Fruit fly (Drosophila melanogaster) whole organism, prepupa: ENCODE measurements around the gene FER.

Experiments
- CG10669 ChIP-seq: fragments of 200-800 bp; sonication (Bioruptor generic); optimal IDR thresholded peaks from 3 replicates; lab custom pipeline; 2018; ENCODE audit warnings: missing biosample characterization, mild to moderate bottlenecking, missing genetic modification characterization, moderate library complexity
- CG11762 ChIP-seq: fragments of 200-800 bp; sonication (Bioruptor generic); optimal IDR thresholded peaks from 3 replicates; lab custom pipeline; 2016; ENCODE audit warnings: missing biosample characterization, missing genetic modification characterization; ENCODE audit not compliant: insufficient read depth
- CG15336 ChIP-seq: fragments of 200-800 bp; sonication (Bioruptor generic); IDR thresholded peaks from 2 replicates; pipeline ENCODE4 v1.3.6; 2022; ENCODE audit warnings: missing biosample characterization, missing genetic modification characterization
- CG4318 ChIP-seq: fragments of 200-800 bp; sonication (Bioruptor generic); optimal IDR thresholded peaks from 3 replicates; lab custom pipeline; 2017; ENCODE audit warnings: missing biosample characterization, mild to moderate bottlenecking, missing genetic modification characterization
- CG6163 ChIP-seq: fragments of 200-800 bp; sonication (Bioruptor generic); IDR thresholded peaks from 3 replicates; pipeline ENCODE4 v1.3.6; 2022; ENCODE audit warnings: missing biosample characterization, missing genetic modification characterization
- CG6792 ChIP-seq: fragments of 200-800 bp; sonication (Bioruptor generic); optimal IDR thresholded peaks from 3 replicates; lab custom pipeline; 2016; ENCODE audit warnings: missing biosample characterization, missing genetic modification characterization
- CG7368 ChIP-seq: fragments of 200-800 bp; sonication (Bioruptor generic); optimal IDR thresholded peaks from 3 replicates; lab custom pipeline; 2016; ENCODE audit warnings: missing biosample characterization, missing genetic modification characterization
- CG8119 ChIP-seq: fragments of 200-800 bp; sonication (Bioruptor generic); IDR thresholded peaks from 3 replicates; pipeline ENCODE4 v1.3.6; 2022; ENCODE audit warnings: missing biosample characterization, missing genetic modification characterization
- CG8632 ChIP-seq: fragments of 200-800 bp; sonication (Bioruptor generic); optimal IDR thresholded peaks from 3 replicates; lab custom pipeline; 2016; ENCODE audit warnings: missing biosample characterization, missing genetic modification characterization
- Eip75B ChIP-seq: fragments of 200-800 bp; sonication (Bioruptor generic); optimal IDR thresholded peaks from 3 replicates; lab custom pipeline; 2016; ENCODE audit warnings: missing biosample characterization, missing genetic modification characterization
- Eip78C ChIP-seq: fragments of 200-800 bp; sonication (Bioruptor generic); peaks from one replicate; lab custom pipeline; 2016; ENCODE audit warnings: missing biosample characterization, missing genetic modification characterization
- Eip93F ChIP-seq: fragments of 200-800 bp; sonication (Bioruptor generic); optimal IDR thresholded peaks from 2 replicates; lab custom pipeline; 2016; ENCODE audit warnings: missing biosample characterization, mild to moderate bottlenecking, missing genetic modification characterization
- Ets21C ChIP-seq: fragments of 200-800 bp; sonication (Bioruptor generic); optimal IDR thresholded peaks from 3 replicates; lab custom pipeline; 2016; ENCODE audit warnings: missing biosample characterization, missing genetic modification characterization
- Gug ChIP-seq: fragments of 200-800 bp; sonication (Bioruptor generic); IDR thresholded peaks from 2 replicates; pipeline ENCODE4 v1.3.6; 2022; ENCODE audit warnings: missing biosample characterization, missing genetic modification characterization
- Hr38 ChIP-seq: sonication (Bioruptor generic); optimal IDR thresholded peaks from 2 replicates; lab custom pipeline; 2016; ENCODE audit warnings: missing biosample characterization, missing genetic modification characterization
- Hr39 ChIP-seq: fragments of 200-800 bp; sonication (Bioruptor generic); optimal IDR thresholded peaks from 2 replicates; lab custom pipeline; 2016; ENCODE audit warnings: missing biosample characterization, missing genetic modification characterization
- Met ChIP-seq: fragments of 200-800 bp; sonication (Bioruptor generic); optimal IDR thresholded peaks from 3 replicates; lab custom pipeline; 2016; ENCODE audit warnings: missing biosample characterization, missing genetic modification characterization
- OdsH ChIP-seq: fragments of 200-800 bp; sonication (Bioruptor generic); optimal IDR thresholded peaks from 3 replicates; lab custom pipeline; 2016; ENCODE audit warnings: missing biosample characterization, missing genetic modification characterization
- Smox ChIP-seq: fragments of 200-800 bp; sonication (Bioruptor generic); optimal IDR thresholded peaks from 3 replicates; lab custom pipeline; 2016; ENCODE audit warnings: missing biosample characterization, missing genetic modification characterization
- Sox102F ChIP-seq: fragments of 200-800 bp; sonication (Bioruptor generic); optimal IDR thresholded peaks from 2 replicates; lab custom pipeline; 2016; ENCODE audit warnings: missing biosample characterization, mild to moderate bottlenecking, missing genetic modification characterization
- Sox14 ChIP-seq: fragments of 200-800 bp; sonication (Bioruptor generic); optimal IDR thresholded peaks from 3 replicates; lab custom pipeline; 2016; ENCODE audit warnings: missing biosample characterization, missing genetic modification characterization
- cyc ChIP-seq: fragments of 200-800 bp; sonication (Bioruptor generic); optimal IDR thresholded peaks from 3 replicates; lab custom pipeline; 2016; ENCODE audit warnings: missing biosample characterization, missing genetic modification characterization
- dac ChIP-seq: fragments of 200-800 bp; sonication (Bioruptor generic); optimal IDR thresholded peaks from 2 replicates; lab custom pipeline; 2017; ENCODE audit warnings: missing biosample characterization, mild to moderate bottlenecking, missing genetic modification characterization
- eg ChIP-seq: fragments of 200-800 bp; sonication (Bioruptor generic); IDR thresholded peaks from 3 replicates; pipeline ENCODE4 v1.3.6; 2022; ENCODE audit warnings: missing biosample characterization, missing genetic modification characterization
- esn ChIP-seq: fragments of 200-800 bp; sonication (Bioruptor generic); optimal IDR thresholded peaks from 2 replicates; lab custom pipeline; 2016; ENCODE audit warnings: missing biosample characterization, mild to moderate bottlenecking, missing genetic modification characterization, moderate library complexity
- fd59A ChIP-seq: fragments of 200-800 bp; sonication (Bioruptor generic); optimal IDR thresholded peaks from 2 replicates; lab custom pipeline; 2017; ENCODE audit warnings: missing biosample characterization, mild to moderate bottlenecking, missing genetic modification characterization, missing genetic modification reagents
- fd85E ChIP-seq: fragments of 200-800 bp; sonication (Bioruptor generic); optimal IDR thresholded peaks from 3 replicates; lab custom pipeline; 2016; ENCODE audit warnings: missing biosample characterization, missing genetic modification characterization
- fkh ChIP-seq: fragments of 200-800 bp; sonication (Bioruptor generic); optimal IDR thresholded peaks from 3 replicates; lab custom pipeline; 2017; ENCODE audit warnings: missing biosample characterization, mild to moderate bottlenecking, missing genetic modification characterization, moderate library complexity
- spab ChIP-seq: fragments of 200-800 bp; sonication (Bioruptor generic); optimal IDR thresholded peaks from 2 replicates; lab custom pipeline; 2017; ENCODE audit warnings: missing biosample characterization, mild to moderate bottlenecking, missing genetic modification characterization, missing genetic modification reagents
- ss ChIP-seq, 2 experiments: fragments of 200-800 bp; sonication (Bioruptor generic); optimal IDR thresholded peaks; 2 replicates in 1 of 2; 3 replicates in 1 of 2; lab custom pipeline; 2017 to 2018; ENCODE audit warnings: mild to moderate bottlenecking in 2 of 2, missing biosample characterization in 2 of 2, missing genetic modification characterization in 2 of 2, moderate library complexity in 1 of 2
- vri ChIP-seq: fragments of 200-800 bp; sonication (Bioruptor generic); optimal IDR thresholded peaks from 3 replicates; lab custom pipeline; 2016; ENCODE audit warnings: missing biosample characterization, mild to moderate bottlenecking, missing genetic modification characterization

Gene FER

DNA sequence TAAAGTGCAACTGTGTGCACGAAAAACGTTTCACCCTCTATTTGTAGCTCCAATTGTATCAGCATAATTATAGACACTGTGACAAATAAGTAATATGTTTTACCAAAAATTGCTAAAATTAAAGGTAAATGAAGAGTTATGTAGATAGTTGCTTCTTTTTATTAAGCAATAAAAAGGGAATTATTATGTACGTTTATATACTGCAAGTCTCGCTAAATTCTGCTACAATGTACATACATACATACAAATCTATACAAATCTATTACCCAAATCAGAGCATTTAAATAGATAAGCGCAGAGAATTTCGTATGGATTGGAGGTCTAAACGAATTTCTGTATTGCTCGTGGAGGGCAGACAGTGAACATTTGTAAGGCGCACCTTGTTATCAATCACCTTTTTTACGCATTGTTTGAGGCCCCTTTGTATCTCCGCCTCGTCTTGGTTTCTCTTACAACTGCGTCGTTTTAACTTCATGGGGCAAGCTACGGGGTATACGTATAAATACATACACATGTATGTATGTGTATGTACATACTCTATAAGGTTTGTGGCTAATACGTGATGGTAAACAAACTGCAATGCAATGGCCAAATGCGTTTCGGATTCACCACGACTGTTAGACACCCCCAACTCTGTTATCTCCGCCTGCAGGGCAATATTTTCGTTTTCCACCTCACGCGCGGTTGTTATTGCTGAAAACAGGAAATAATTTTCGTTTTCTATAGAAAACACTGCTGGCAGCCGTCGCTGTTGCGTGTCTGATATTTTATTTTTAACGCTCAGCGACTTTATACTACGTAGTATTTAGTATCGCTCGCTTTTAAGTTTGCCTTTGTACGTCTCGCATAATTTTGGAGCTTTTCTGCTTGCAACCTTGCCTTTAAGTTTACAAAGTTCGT, 54.9 kb downstream of the FER start (continued):
- TF ChIP-seq CG4318: peak; percentile 76
- TF ChIP-seq fd85E (GFP tag; lab: Kevin White, UChicago): peak; percentile 12
- peak; percentile 80 for TF ChIP-seq OdsH (GFP tag; lab: Kevin White, UChicago)
- TF ChIP-seq Ets21C (GFP tag; lab: Kevin White, UChicago): peak; percentile 56
- TF ChIP-seq dac (GFP tag; lab: Kevin White, UChicago): peak; percentile 24
- peak; percentile 57 for TF ChIP-seq Gug
- peak; percentile 65 for TF ChIP-seq spab (GFP tag; lab: Kevin White, UChicago)
- TF ChIP-seq CG8632 (GFP tag; lab: Kevin White, UChicago): peak; percentile 69
- peak; percentile 76 for TF ChIP-seq CG11762 (GFP tag; lab: Kevin White, UChicago)
- peak; percentile 87 for TF ChIP-seq CG15336 (GFP tag; lab: Robert Waterston, UW)

DNA sequence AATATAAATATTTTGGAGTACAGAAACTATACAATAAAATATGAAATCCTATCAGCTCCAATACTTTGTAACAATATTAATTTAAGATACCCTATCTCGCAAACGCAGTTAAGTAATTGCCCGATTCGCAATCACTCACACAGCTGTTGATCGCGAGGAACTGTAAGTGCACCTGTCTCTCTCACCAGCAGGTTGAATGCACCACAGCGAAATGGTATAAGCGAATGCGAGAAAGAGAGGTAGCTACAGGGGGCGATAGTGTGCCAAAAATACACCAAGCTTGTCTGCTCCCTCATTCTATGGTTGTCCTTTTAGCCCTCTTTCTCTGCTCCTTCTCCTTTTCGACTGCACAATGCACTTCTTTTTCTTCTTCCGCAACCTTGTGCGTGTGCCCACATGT, 55.6 kb downstream of the FER start:
- TF ChIP-seq Sox14: no peak
- TF ChIP-seq spab (GFP tag; lab: Kevin White, UChicago): no peak
- no peak for TF ChIP-seq Eip75B
- no peak for TF ChIP-seq CG7368 (GFP tag; lab: Kevin White, UChicago)
- TF ChIP-seq vri (GFP tag; lab: Kevin White, UChicago): peak; percentile 91
- no peak for TF ChIP-seq cyc (GFP tag; lab: Kevin White, UChicago)
- TF ChIP-seq CG8632 (GFP tag; lab: Kevin White, UChicago): no peak
- TF ChIP-seq ss (GFP tag; optimal IDR thresholded peaks at IDR 0.05; lab: Kevin White, UChicago): peak in 1 of 2 experiments; percentile 48

DNA sequence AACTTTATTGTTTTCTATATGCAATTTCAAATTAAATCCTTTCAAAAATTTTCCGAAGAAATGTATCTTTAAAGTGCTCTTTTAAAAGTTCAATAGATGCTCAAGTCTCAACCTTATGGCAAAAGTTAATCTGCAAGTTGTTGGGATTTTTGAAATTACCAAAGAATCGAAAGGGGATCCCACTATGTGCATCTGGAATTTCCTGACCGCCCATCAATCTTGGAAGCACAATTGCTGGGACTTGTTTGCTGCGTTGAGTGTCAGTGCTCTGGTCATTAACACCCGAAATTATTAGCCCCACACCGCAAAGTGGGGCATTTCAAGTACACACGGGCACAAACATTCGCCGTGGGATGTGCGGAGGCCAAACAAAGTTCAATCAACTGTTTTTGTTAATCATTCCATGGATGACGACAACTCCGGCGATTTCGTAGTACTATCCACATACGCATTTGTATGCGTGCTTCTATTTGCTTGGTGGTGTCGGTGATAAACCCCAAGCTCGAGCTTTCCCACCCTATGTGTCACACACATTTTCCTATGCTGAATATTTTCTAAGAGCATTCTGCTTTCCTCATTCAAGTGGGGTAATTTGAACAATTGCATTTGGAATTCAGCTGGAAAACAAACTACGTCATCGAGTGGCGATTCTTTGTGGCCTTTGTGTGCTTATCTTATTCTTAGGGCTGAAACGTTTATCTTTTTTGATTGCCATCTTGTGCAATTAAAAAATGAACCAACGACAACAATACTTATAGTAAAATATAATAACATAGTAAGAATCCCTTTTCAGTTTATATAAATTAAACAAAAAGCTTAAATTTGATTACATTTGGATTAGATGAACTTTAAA, 56.7 kb downstream of the FER start:
- TF ChIP-seq vri (GFP tag; lab: Kevin White, UChicago) (peak; percentile 58), fd85E (GFP tag; lab: Kevin White, UChicago) (no peak), CG10669 (GFP tag; lab: Kevin White, UChicago) (no peak), CG6792 (GFP tag; lab: Kevin White, UChicago) (no peak), CG6163 (GFP tag; lab: Robert Waterston, UW) (no peak), Eip78C (GFP tag; lab: Kevin White, UChicago) (peak; percentile 67), Hr38 (no peak), Sox102F (no peak), Ets21C (GFP tag; lab: Kevin White, UChicago) (no peak), fd59A (GFP tag; lab: Kevin White, UChicago) (no peak), fkh (GFP tag; lab: Kevin White, UChicago) (peak; percentile 74), CG8119 (no peak)

DNA sequence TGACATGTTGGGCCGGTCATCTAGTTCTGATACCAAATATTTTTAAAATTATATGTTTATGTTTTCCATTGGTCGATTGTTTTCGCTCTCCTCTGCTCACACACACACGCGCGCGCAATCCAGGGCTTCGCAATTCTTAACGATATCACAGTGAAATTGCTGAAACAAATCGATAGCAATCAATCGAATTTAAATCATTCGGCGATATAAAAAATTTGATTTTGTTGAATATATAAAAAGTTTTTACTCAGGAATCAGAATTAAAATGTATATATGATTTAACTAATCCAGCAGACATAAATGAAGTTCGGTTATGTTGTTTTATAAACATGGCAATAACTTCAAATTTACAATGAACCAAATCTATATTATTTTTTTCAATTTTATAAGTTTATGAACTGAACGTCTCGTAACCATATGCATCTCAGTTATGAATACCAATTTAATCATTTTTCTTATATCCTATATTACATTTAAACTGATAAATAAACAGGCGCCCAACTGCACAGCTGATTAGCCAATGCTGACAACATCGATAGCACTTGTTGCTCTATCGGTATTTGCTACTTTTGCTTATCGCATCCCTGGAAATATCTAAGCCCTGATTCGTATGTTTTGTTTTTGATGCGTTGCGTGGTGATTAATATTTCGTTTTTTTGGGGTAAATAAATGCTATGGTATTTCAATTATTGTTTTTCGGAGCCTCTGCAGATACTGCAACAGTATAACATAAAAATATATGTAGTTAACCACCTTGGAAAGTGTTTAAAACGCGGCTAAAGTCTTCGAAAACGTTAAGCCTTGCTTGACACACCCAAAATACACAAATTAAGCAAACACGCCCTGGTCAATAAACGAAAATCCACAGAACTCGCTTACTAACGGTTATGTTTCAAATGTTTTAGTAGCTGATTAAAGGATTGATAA, 59.5 kb downstream of the FER start, which contains the start of the genes Aduk and pasi2:
Aduk (minus strand) TSS at position 123 of the 927 bp plus-strand sequence.
pasi2 (plus strand) TSS at position 579 of the 927 bp plus-strand sequence.
- TF ChIP-seq eg: no peak
- no peak for TF ChIP-seq Smox (GFP tag; lab: Kevin White, UChicago)
- TF ChIP-seq esn (GFP tag; lab: Kevin White, UChicago): peak; percentile 21
- peak; percentile 36 for TF ChIP-seq Eip93F (GFP tag; lab: Kevin White, UChicago)
- peak; percentile 63 for TF ChIP-seq Eip78C (GFP tag; lab: Kevin White, UChicago)
- no peak for TF ChIP-seq Hr39
- no peak for TF ChIP-seq cyc (GFP tag; lab: Kevin White, UChicago)
- TF ChIP-seq Sox14: peak; percentile 19
- TF ChIP-seq vri (GFP tag; lab: Kevin White, UChicago): no peak
- TF ChIP-seq fkh (GFP tag; lab: Kevin White, UChicago): peak; percentile 82
- peak; percentile 20 for TF ChIP-seq Met
- TF ChIP-seq, all 60 proteins: peak for 6
